Worm (Caenorhabditis elegans) whole organism, late embryonic: ENCODE data around the gene K08E7.8.

Source experiments
- F13H6.1 ChIP-seq: sonication (generic microtip); optimal IDR thresholded peaks from 2 replicates; lab custom pipeline; 2016; ENCODE audit warnings: missing genetic modification characterization, missing compliant biosample characterization
- ahr-1 ChIP-seq: sonication (generic microtip); optimal IDR thresholded peaks from 2 replicates; lab custom pipeline; 2016; ENCODE audit warnings: missing genetic modification characterization, missing compliant biosample characterization
- ceh-18 ChIP-seq: sonication (generic microtip); optimal IDR thresholded peaks from 2 replicates; lab custom pipeline; 2016; ENCODE audit warnings: missing genetic modification characterization, missing compliant biosample characterization
- ceh-2 ChIP-seq: sonication (generic microtip); optimal IDR thresholded peaks from 2 replicates; lab custom pipeline; 2016; ENCODE audit warnings: missing genotype, missing genetic modification characterization, missing compliant biosample characterization
- ceh-6 ChIP-seq: fragments of 200-800 bp; sonication (Bioruptor generic); optimal IDR thresholded peaks from 2 replicates; lab custom pipeline; 2018; ENCODE audit warnings: mild to moderate bottlenecking, missing genetic modification characterization, missing compliant biosample characterization
- elt-4 ChIP-seq: sonication (generic microtip); optimal IDR thresholded peaks from 2 replicates; lab custom pipeline; 2016; ENCODE audit warnings: missing genetic modification characterization, missing compliant biosample characterization
- hlh-6 ChIP-seq: sonication (generic microtip); optimal IDR thresholded peaks from 2 replicates; lab custom pipeline; 2016; ENCODE audit warnings: missing genotype, missing genetic modification characterization, missing compliant biosample characterization
- nfya-1 ChIP-seq: sonication (generic microtip); optimal IDR thresholded peaks from 2 replicates; lab custom pipeline; 2017; ENCODE audit warnings: missing genetic modification characterization, mild to moderate bottlenecking, missing compliant biosample characterization, antibody characterized with exemption, moderate library complexity
- nhr-11 ChIP-seq: fragments of 150-350 bp; optimal IDR thresholded peaks from 2 replicates; lab custom pipeline; 2014; ENCODE audit warnings: missing biosample characterization, missing genetic modification characterization
- pat-9 ChIP-seq: fragments of 200-800 bp; sonication (Bioruptor generic); optimal IDR thresholded peaks from 2 replicates; lab custom pipeline; 2018; ENCODE audit warnings: mild to moderate bottlenecking, missing genetic modification characterization, moderate library complexity, missing compliant biosample characterization
- sox-4 ChIP-seq: sonication (generic microtip); optimal IDR thresholded peaks from 2 replicates; lab custom pipeline; 2017; ENCODE audit warnings: mild to moderate bottlenecking, missing genetic modification characterization, inconsistent platforms, missing compliant biosample characterization

DNA sequence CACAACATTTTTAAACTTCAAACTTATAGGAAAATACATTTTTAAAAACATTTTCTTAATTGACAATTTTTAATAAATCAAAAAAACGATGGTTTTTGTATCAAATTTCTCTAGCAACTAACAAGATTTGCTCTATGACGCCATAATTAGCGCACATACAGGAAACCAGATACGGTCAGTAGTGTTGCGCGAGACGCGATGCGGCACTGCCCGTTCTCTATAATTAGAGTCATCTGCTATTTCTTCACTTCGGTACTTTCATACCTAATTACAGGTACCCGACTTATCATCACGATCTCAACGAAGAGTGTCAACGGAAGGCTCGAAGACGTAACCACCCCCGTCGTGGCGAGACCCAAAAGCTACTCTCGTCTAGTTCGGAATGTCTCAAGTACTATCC lies 41.2 kb downstream of the K08E7.8 start:
- TF ChIP-seq elt-4 (tag; lab: Kevin White, UChicago) (no peak), nfya-1 (tag; lab: Kevin White, UChicago) (no peak), pat-9 (tag; lab: Kevin White, UChicago) (no peak), ceh-18 (no peak), ceh-2 (tag; lab: Kevin White, UChicago) (no peak), ceh-6 (no peak), ahr-1 (tag; lab: Kevin White, UChicago) (no peak), hlh-6 (no peak), sox-4 (tag; lab: Kevin White, UChicago) (no peak), F13H6.1 (tag; lab: Kevin White, UChicago) (no peak), nhr-11 (no peak)
